Worm (Caenorhabditis elegans): Measurements from ENCODE around the gene npp-25.
A peak's percentile ranks its signal among the peaks of the same experiment; 100 is the strongest.

npp-25 gene

DNA sequence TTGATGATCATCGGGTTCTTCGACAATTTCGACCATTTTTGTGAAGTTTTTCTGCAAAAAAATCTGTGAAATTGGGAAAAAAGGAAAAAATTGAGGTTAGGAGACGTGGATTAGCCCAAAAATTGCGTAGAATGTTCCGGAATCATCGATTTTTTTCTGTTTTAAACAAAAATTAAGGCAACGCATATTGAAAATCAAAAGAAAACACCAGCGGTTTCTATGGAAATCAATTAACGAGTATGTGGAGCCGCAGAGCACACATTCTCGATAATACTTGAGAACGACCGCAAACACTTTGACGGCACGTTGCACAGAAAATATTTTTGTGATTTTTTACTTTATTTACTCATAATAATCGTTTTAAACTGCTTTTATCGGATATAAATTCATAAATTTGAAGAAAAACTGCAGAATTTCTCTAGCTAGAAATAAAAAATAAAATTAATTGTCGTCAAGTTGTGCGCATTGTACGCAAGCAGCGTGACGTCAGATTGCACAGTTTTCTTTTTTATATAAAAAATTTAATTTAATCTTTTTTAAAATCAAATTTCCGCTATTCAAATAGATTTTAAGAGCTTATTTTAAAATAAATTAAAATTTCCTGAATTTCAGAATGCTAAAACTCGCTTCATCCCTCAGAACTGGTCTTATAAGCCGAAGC, at the start of gene npp-25, which contains the start of gene mrps-10:
npp-25 (minus strand) TSS at position 51 of the 661 bp plus-strand sequence.
mrps-10 (plus strand) TSS at position 611 of the 661 bp plus-strand sequence.
- TF ChIP-seq pax-1 (tag; optimal IDR thresholded peaks at IDR 0.05) (peak; percentile 6), unc-42 (tag; optimal IDR thresholded peaks at IDR 0.05) (peak; percentile 61), ceh-9 (tag; optimal IDR thresholded peaks at IDR 0.05) (no peak), C38D4.7 (GFP tag; optimal IDR thresholded peaks at IDR 0.05) (no peak), elt-2 (tag; optimal IDR thresholded peaks at IDR 0.05) (peak; percentile 8)

DNA sequence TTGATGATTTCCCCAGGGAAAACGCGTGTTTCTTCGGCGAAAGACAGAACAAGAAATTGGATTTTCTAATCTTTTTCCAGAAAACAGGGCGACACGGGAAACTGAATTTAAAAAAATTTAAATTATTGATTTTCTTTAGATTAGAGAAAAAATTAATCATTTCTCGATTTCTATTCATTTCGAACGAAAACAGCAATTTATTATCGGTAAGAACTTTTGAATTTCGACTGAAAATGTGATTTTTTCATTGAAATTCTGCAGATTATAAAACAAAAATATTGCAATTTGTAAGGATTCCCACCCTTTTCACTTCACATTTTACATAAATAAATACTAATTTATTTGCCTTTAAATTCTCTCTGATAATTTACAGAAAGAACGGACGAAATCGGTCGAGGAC, 46.6 kb upstream of the npp-25 start, which contains the start of gene bckd-1A:
bckd-1A (minus strand) TSS at position 101 of the 400 bp plus-strand sequence.
- TF ChIP-seq hlh-13 (GFP tag; optimal IDR thresholded peaks at IDR 0.05) (no peak), elt-4 (tag; optimal IDR thresholded peaks at IDR 0.05) (no peak), ref-2 (tag; optimal IDR thresholded peaks at IDR 0.05) (no peak), hlh-8 (tag; optimal IDR thresholded peaks at IDR 0.05) (no peak), ceh-34 (tag; optimal IDR thresholded peaks at IDR 0.05) (no peak), pat-9 (tag; optimal IDR thresholded peaks at IDR 0.05) (no peak), dve-1 (tag; optimal IDR thresholded peaks at IDR 0.05) (no peak), tbx-2 (tag; optimal IDR thresholded peaks at IDR 0.05) (no peak), npax-4 (tag; optimal IDR thresholded peaks at IDR 0.05) (no peak), pqm-1 (tag; optimal IDR thresholded peaks at IDR 0.05) (no peak), gmeb-2 (tag; optimal IDR thresholded peaks at IDR 0.05) (no peak), sdc-2 (tag; optimal IDR thresholded peaks at IDR 0.05) (no peak), madf-2 (tag; optimal IDR thresholded peaks at IDR 0.05) (no peak), fax-1 (tag; optimal IDR thresholded peaks at IDR 0.05) (no peak), ceh-14 (tag; optimal IDR thresholded peaks at IDR 0.05) (no peak), C08G9.2 (tag; optimal IDR thresholded peaks at IDR 0.05) (no peak)

DNA sequence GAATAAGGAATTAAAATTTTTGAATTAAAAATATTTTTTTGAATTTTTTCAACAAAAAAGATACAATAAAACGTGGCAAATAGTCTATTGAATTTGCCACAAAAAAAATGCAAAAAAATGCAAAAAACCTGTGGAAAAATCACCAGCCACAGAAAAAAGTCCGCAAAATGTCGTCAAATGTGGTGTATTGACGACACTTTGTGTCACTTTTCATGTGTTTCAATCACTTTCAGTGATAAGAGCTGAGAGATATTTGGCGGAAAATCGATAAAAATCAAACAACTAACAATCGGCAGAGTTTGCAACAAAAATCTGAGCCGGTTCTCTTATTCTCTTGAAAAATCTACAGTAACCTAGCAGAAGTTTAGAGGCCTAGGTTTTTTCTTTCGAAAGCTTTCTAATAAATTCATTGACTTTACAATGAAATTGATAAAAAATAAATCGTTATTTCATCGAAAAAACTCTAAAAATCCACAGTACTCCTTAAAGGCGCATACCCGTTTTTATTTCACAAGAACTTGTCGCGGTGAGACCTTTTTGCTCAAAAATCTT, 46.1 kb upstream of the npp-25 start:
- TF ChIP-seq pax-1 (tag; optimal IDR thresholded peaks at IDR 0.05) (no peak), unc-55 (GFP tag; optimal IDR thresholded peaks at IDR 0.05) (peak; percentile 87), nfya-1 (tag; optimal IDR thresholded peaks at IDR 0.05) (peak; percentile 31)

ce11 chrIII:12968330-12968729, 42.5 kb upstream of the npp-25 start:
- TF ChIP-seq hlh-8 (tag; optimal IDR thresholded peaks at IDR 0.05) (no peak), pag-3 (tag; optimal IDR thresholded peaks at IDR 0.05; ENCODE audit: borderline replicate concordance) (no peak), T23F11.4 (GFP tag; optimal IDR thresholded peaks at IDR 0.05) (no peak), che-1 (tag; optimal IDR thresholded peaks at IDR 0.05) (no peak), Y22D7AL.16 (tag; optimal IDR thresholded peaks at IDR 0.05) (no peak), sox-4 (tag; optimal IDR thresholded peaks at IDR 0.05) (no peak), ceh-19 (GFP tag; optimal IDR thresholded peaks at IDR 0.05) (no peak), syd-9 (tag; optimal IDR thresholded peaks at IDR 0.05) (no peak), hlh-30 (tag; optimal IDR thresholded peaks at IDR 0.05; ENCODE audit: insufficient read depth) (no peak), pha-2 (tag; optimal IDR thresholded peaks at IDR 0.05) (no peak), mec-3 (tag; optimal IDR thresholded peaks at IDR 0.05; ENCODE audit: borderline replicate concordance) (no peak), ceh-9 (tag; optimal IDR thresholded peaks at IDR 0.05) (no peak), npax-4 (tag; optimal IDR thresholded peaks at IDR 0.05) (no peak), tbx-2 (tag; optimal IDR thresholded peaks at IDR 0.05) (no peak), ztf-16 (tag; optimal IDR thresholded peaks at IDR 0.05) (no peak), ama-1 (optimal IDR thresholded peaks at IDR 0.05) (no peak), pax-1 (tag; optimal IDR thresholded peaks at IDR 0.05) (no peak)
